Fruit fly (Drosophila melanogaster) whole organism, embryonic: ENCODE results near the gene CG5096.

Source experiments
- Atf6 ChIP-seq: fragments of 200-800 bp; sonication (Bioruptor generic); IDR thresholded peaks from 2 replicates; pipeline ENCODE4 v1.3.6; 2022; ENCODE audit warnings: missing biosample characterization, missing genetic modification characterization
- CG10209 ChIP-seq: fragments of 200-800 bp; sonication (Bioruptor generic); optimal IDR thresholded peaks from 3 replicates; lab custom pipeline; 2017; ENCODE audit warnings: missing biosample characterization, mild to moderate bottlenecking, missing genetic modification characterization, missing genetic modification reagents
- CG10654 ChIP-seq: fragments of 200-800 bp; sonication (Bioruptor generic); optimal IDR thresholded peaks from 2 replicates; lab custom pipeline; 2016; ENCODE audit warnings: missing biosample characterization, missing genetic modification characterization
- CG10959 ChIP-seq: fragments of 200-800 bp; sonication (Bioruptor generic); IDR thresholded peaks from 2 replicates; pipeline ENCODE4 v1.3.6; 2022; ENCODE audit warnings: missing biosample characterization, missing genetic modification characterization
- CG12299 ChIP-seq: fragments of 200-800 bp; sonication (Bioruptor generic); optimal IDR thresholded peaks from 2 replicates; lab custom pipeline; 2018; ENCODE audit warnings: missing biosample characterization, mild to moderate bottlenecking, missing genetic modification characterization
- CG13287 ChIP-seq: fragments of 200-800 bp; sonication (Bioruptor generic); IDR thresholded peaks from 2 replicates; pipeline ENCODE4 v1.3.6; 2022; ENCODE audit warnings: missing biosample characterization, missing genetic modification characterization; ENCODE audit not compliant: partially characterized antibody
- CG14667 ChIP-seq: fragments of 200-800 bp; sonication (Bioruptor generic); IDR thresholded peaks from 2 replicates; pipeline ENCODE4 v1.3.6; 2022; ENCODE audit warnings: missing biosample characterization, missing genetic modification characterization
- CG15696 ChIP-seq: fragments of 200-800 bp; sonication (Bioruptor generic); optimal IDR thresholded peaks from 2 replicates; lab custom pipeline; 2019; ENCODE audit warnings: missing biosample characterization, mild to moderate bottlenecking, missing genetic modification characterization, moderate library complexity
- CG18262 ChIP-seq: fragments of 200-800 bp; optimal IDR thresholded peaks from 3 replicates; lab custom pipeline; 2019; ENCODE audit warnings: missing biosample characterization, mild to moderate bottlenecking, missing genetic modification characterization, moderate library complexity
- CG30403 ChIP-seq: fragments of 200-800 bp; sonication (Bioruptor generic); optimal IDR thresholded peaks from 3 replicates; lab custom pipeline; 2016; ENCODE audit warnings: missing biosample characterization, missing genetic modification characterization
- CG30431 ChIP-seq: fragments of 200-800 bp; sonication (Bioruptor generic); optimal IDR thresholded peaks from 2 replicates; lab custom pipeline; 2017; ENCODE audit warnings: missing biosample characterization, missing genetic modification characterization
- CG3281 ChIP-seq: fragments of 200-800 bp; sonication (Bioruptor generic); optimal IDR thresholded peaks from 3 replicates; lab custom pipeline; 2017; ENCODE audit warnings: missing biosample characterization, mild to moderate bottlenecking, missing genetic modification characterization
- CG4360 ChIP-seq: fragments of 200-800 bp; sonication (Bioruptor generic); IDR thresholded peaks from 2 replicates; pipeline ENCODE4 v1.3.6; 2022; ENCODE audit warnings: missing biosample characterization, missing genetic modification characterization
- CG7963 ChIP-seq: fragments of 200-800 bp; sonication (Bioruptor generic); IDR thresholded peaks from 3 replicates; pipeline ENCODE4 v1.3.6; 2022; ENCODE audit warnings: missing biosample characterization, missing genetic modification characterization; ENCODE audit not compliant: partially characterized antibody
- CG8765 ChIP-seq: fragments of 200-800 bp; sonication (Bioruptor generic); IDR thresholded peaks from 2 replicates; pipeline ENCODE4 v1.3.6; 2022; ENCODE audit warnings: missing biosample characterization, missing genetic modification characterization
- Camta ChIP-seq: fragments of 200-800 bp; sonication (Bioruptor generic); optimal IDR thresholded peaks from 2 replicates; lab custom pipeline; 2016; ENCODE audit warnings: missing biosample characterization, missing genetic modification characterization
- CrebB ChIP-seq: fragments of 200-800 bp; sonication (Bioruptor generic); optimal IDR thresholded peaks from 3 replicates; lab custom pipeline; 2018; ENCODE audit warnings: missing biosample characterization, mild to moderate bottlenecking, missing genetic modification characterization
- E2f2 ChIP-seq: fragments of 200-800 bp; sonication (Bioruptor generic); IDR thresholded peaks from 2 replicates; pipeline ENCODE4 v1.3.6; 2022; ENCODE audit warnings: missing biosample characterization, missing genetic modification characterization
- HLH54F ChIP-seq: fragments of 200-800 bp; sonication (Bioruptor generic); optimal IDR thresholded peaks from 3 replicates; lab custom pipeline; 2016; ENCODE audit warnings: missing biosample characterization, missing genetic modification characterization
- Hmx ChIP-seq: fragments of 200-800 bp; sonication (Bioruptor generic); optimal IDR thresholded peaks from 2 replicates; lab custom pipeline; 2016; ENCODE audit warnings: missing biosample characterization, missing genetic modification characterization
- Hr78 ChIP-seq, 2 experiments: fragments of 200-800 bp in 1 of 2; fragments of >200 bp in 1 of 2; sonication (Bioruptor generic) in 1 of 2; optimal IDR thresholded peaks; 2 replicates each; lab custom pipeline; 2017 to 2019; ENCODE audit warnings: missing biosample characterization in 2 of 2, missing genetic modification characterization in 2 of 2, mild to moderate bottlenecking in 1 of 2, moderate library complexity in 1 of 2
- Max ChIP-seq: fragments of 200-800 bp; sonication (Bioruptor generic); optimal IDR thresholded peaks from 2 replicates; lab custom pipeline; 2016; ENCODE audit warnings: missing biosample characterization, mild to moderate bottlenecking, missing genetic modification characterization
- Med ChIP-seq: fragments of 200-800 bp; sonication (Bioruptor generic); peaks from one replicate; lab custom pipeline; 2016; ENCODE audit warnings: missing biosample characterization, missing genetic modification characterization, mild to moderate bottlenecking, inconsistent platforms, moderate library complexity
- NfI ChIP-seq: fragments of 200-800 bp; sonication (Bioruptor generic); optimal IDR thresholded peaks from 3 replicates; lab custom pipeline; 2018; ENCODE audit warnings: missing biosample characterization, mild to moderate bottlenecking, missing genetic modification characterization, moderate library complexity
- Sry-δ ChIP-seq: fragments of 200-800 bp; sonication (Bioruptor generic); optimal IDR thresholded peaks from 2 replicates; lab custom pipeline; 2016; ENCODE audit warnings: missing biosample characterization, missing genetic modification characterization
- Stat92E ChIP-seq, 3 experiments: fragments of >200 bp in 2 of 3; fragments of 200-800 bp in 1 of 3; sonication (Bioruptor generic) in 1 of 3; optimal IDR thresholded peaks; 2 replicates each; lab custom pipeline; 2017 to 2019; ENCODE audit warnings: missing biosample characterization in 3 of 3, missing genetic modification characterization in 3 of 3, mild to moderate bottlenecking in 1 of 3, moderate library complexity in 1 of 3
- Tbp ChIP-seq: fragments of >200 bp; optimal IDR thresholded peaks from 2 replicates; lab custom pipeline; 2018; ENCODE audit warnings: missing biosample characterization, missing genetic modification characterization
- al ChIP-seq: fragments of 200-800 bp; sonication (Bioruptor generic); IDR thresholded peaks from 2 replicates; pipeline ENCODE4 v1.3.6; 2022; ENCODE audit warnings: missing biosample characterization, missing genetic modification characterization
- danr ChIP-seq: fragments of 200-800 bp; sonication (Bioruptor generic); IDR thresholded peaks from 2 replicates; pipeline ENCODE4 v1.3.6; 2022; ENCODE audit warnings: missing biosample characterization, missing genetic modification characterization
- emc ChIP-seq: fragments of 200-800 bp; sonication (Bioruptor generic); optimal IDR thresholded peaks from 2 replicates; lab custom pipeline; 2016; ENCODE audit warnings: missing biosample characterization, missing genetic modification characterization
- eve ChIP-seq, 2 experiments: fragments of >200 bp; optimal IDR thresholded peaks; 2 replicates each; lab custom pipeline; 2017; ENCODE audit warnings: missing biosample characterization in 2 of 2, missing genetic modification characterization in 2 of 2
- gem ChIP-seq: fragments of 200-800 bp; sonication (Bioruptor generic); optimal IDR thresholded peaks from 2 replicates; lab custom pipeline; 2019; ENCODE audit warnings: missing biosample characterization, mild to moderate bottlenecking, missing genetic modification characterization, moderate library complexity
- gro ChIP-seq: fragments of 200-800 bp; sonication (Bioruptor generic); optimal IDR thresholded peaks from 2 replicates; lab custom pipeline; 2016; ENCODE audit warnings: missing biosample characterization, missing genetic modification characterization
- hkb ChIP-seq, 2 experiments: fragments of 200-800 bp in 1 of 2; fragments of >200 bp in 1 of 2; sonication (Bioruptor generic) in 1 of 2; IDR thresholded peaks in 1 of 2; optimal IDR thresholded peaks in 1 of 2; 2 replicates each; pipeline versions ENCODE4 v1.3.6 to Lab custom; 2017 to 2022; ENCODE audit warnings: missing biosample characterization in 1 of 2, missing genetic modification characterization in 1 of 2
- jigr1 ChIP-seq: fragments of 200-800 bp; sonication (Bioruptor generic); IDR thresholded peaks from 3 replicates; pipeline ENCODE4 v1.3.6; 2022; ENCODE audit warnings: missing biosample characterization, missing genetic modification characterization
- kay ChIP-seq: fragments of 200-800 bp; sonication (Bioruptor generic); optimal IDR thresholded peaks from 2 replicates; lab custom pipeline; 2016; ENCODE audit warnings: missing biosample characterization, missing genetic modification characterization
- klu ChIP-seq: fragments of 200-800 bp; sonication (Bioruptor generic); IDR thresholded peaks from 2 replicates; pipeline ENCODE4 v1.3.6; 2022; ENCODE audit warnings: missing biosample characterization, missing genetic modification characterization
- kni ChIP-seq: fragments of 200-800 bp; sonication (Bioruptor generic); optimal IDR thresholded peaks from 3 replicates; lab custom pipeline; 2017; ENCODE audit warnings: mild to moderate bottlenecking, missing biosample characterization, missing genetic modification reagents, missing genetic modification characterization
- knrl ChIP-seq: fragments of 200-800 bp; sonication (Bioruptor generic); IDR thresholded peaks from 3 replicates; pipeline ENCODE4 v1.3.6; 2022; ENCODE audit warnings: missing biosample characterization, missing genetic modification characterization; ENCODE audit not compliant: partially characterized antibody
- lilli ChIP-seq: fragments of 200-800 bp; sonication (Bioruptor generic); optimal IDR thresholded peaks from 3 replicates; lab custom pipeline; 2016; ENCODE audit warnings: missing biosample characterization, missing genetic modification characterization
- nom ChIP-seq: fragments of 200-800 bp; sonication (Bioruptor generic); optimal IDR thresholded peaks from 2 replicates; lab custom pipeline; 2017; ENCODE audit warnings: missing biosample characterization, missing genetic modification characterization, mild to moderate bottlenecking, moderate library complexity, missing genetic modification reagents
- pum ChIP-seq: fragments of 200-800 bp; sonication (Bioruptor generic); optimal IDR thresholded peaks from 2 replicates; lab custom pipeline; 2016; ENCODE audit warnings: missing biosample characterization, missing genetic modification characterization
- sd ChIP-seq: fragments of 200-800 bp; sonication (Bioruptor generic); optimal IDR thresholded peaks from 3 replicates; lab custom pipeline; 2018; ENCODE audit warnings: missing biosample characterization, mild to moderate bottlenecking, missing genetic modification characterization, moderate library complexity
- sens ChIP-seq: fragments of 200-800 bp; sonication (Bioruptor generic); peaks from one replicate; lab custom pipeline; 2016; ENCODE audit warnings: missing biosample characterization, missing genetic modification characterization
- sug ChIP-seq: fragments of 200-800 bp; optimal IDR thresholded peaks from 2 replicates; lab custom pipeline; 2019; ENCODE audit warnings: missing biosample characterization, mild to moderate bottlenecking, missing genetic modification characterization, moderate library complexity
- tio ChIP-seq: fragments of 200-800 bp; sonication (Bioruptor generic); optimal IDR thresholded peaks from 2 replicates; lab custom pipeline; 2017; ENCODE audit warnings: missing biosample characterization, missing genetic modification characterization, inconsistent platforms
- vvl ChIP-seq: fragments of 200-800 bp; sonication (Bioruptor generic); IDR thresholded peaks from 2 replicates; pipeline ENCODE4 v1.3.6; 2022; ENCODE audit warnings: missing biosample characterization, missing genetic modification characterization

Gene CG5096

DNA sequence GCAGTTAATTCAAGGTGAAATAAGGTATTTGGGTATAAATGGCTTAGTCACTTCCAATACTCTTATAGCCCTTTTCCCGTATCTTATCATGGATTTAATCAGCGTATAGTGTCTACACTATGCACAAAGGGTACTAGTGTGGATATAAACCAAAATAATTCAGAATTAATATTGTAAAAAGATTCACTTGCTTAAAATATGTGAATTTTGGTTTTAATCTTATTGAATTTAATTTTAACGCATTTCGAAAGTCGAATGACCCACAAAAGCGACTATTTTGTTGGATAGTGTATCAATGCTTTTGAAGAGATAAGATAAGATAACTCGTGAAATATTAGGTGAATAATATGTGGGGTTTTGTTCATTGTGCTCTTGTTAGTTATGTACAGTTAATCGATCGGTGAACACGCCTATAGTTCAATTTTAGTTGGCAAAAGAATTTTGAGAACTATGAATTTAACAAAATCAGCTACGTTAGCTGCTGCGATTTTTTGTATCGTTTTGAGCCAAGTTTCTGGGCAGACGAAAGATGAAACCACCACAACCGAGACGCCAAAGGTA lies at the start of gene CG5096 (continued):
- peak; percentile 74 for TF ChIP-seq E2f2 (GFP tag; lab: Robert Waterston, UW)
- peak; percentile 68 for TF ChIP-seq tio (GFP tag; lab: Kevin White, UChicago)
- peak in 1 of 2 experiments; percentile 78 for TF ChIP-seq eve (GFP tag; optimal IDR thresholded peaks at IDR 0.05; lab: Kevin White, UChicago)
- peak; percentile 62 for TF ChIP-seq CG4360 (GFP tag; lab: Robert Waterston, UW)
- TF ChIP-seq gro: peak; percentile 90
- TF ChIP-seq CG12299: peak; percentile 90
- peak; percentile 70 for TF ChIP-seq Max (GFP tag; lab: Kevin White, UChicago)
- peak; percentile 78 for TF ChIP-seq al (GFP tag; lab: Robert Waterston, UW)
- TF ChIP-seq CG7963: no peak
- peak; percentile 88 for TF ChIP-seq CG10209
- TF ChIP-seq CG30431 (GFP tag; lab: Kevin White, UChicago): peak; percentile 52
- no peak for TF ChIP-seq nom (GFP tag; lab: Kevin White, UChicago)
- TF ChIP-seq sd (tag; lab: Kevin White, UChicago): peak; percentile 91
- no peak for TF ChIP-seq Tbp (GFP tag; lab: Kevin White, UChicago)
- peak; percentile 89 for TF ChIP-seq NfI (GFP tag; lab: Kevin White, UChicago)
- 0 out of 3 replicates have a peak, but pooled peaks have one; percentile 47 for TF ChIP-seq jigr1 (GFP tag; lab: Robert Waterston, UW)
- peak; percentile 71 for TF ChIP-seq klu (GFP tag; lab: Robert Waterston, UW)
- TF ChIP-seq sug: peak; percentile 89
- peak; percentile 59 for TF ChIP-seq emc (GFP tag; lab: Kevin White, UChicago)
- peak; percentile 38 for TF ChIP-seq Sry-δ (GFP tag; lab: Kevin White, UChicago)
- no peak for TF ChIP-seq CG13287 (GFP tag; lab: Robert Waterston, UW)
- TF ChIP-seq Atf6 (GFP tag; lab: Robert Waterston, UW): peak; percentile 95
- peak; percentile 53 for TF ChIP-seq pum (GFP tag; lab: Kevin White, UChicago)
- TF ChIP-seq gem: peak; percentile 93
- TF ChIP-seq CG15696 (tag; lab: Kevin White, UChicago): peak; percentile 42
- TF ChIP-seq CG3281 (GFP tag; lab: Kevin White, UChicago): peak; percentile 92
- TF ChIP-seq Med (GFP tag; lab: Kevin White, UChicago): peak; percentile 97
- TF ChIP-seq vvl (GFP tag; lab: Robert Waterston, UW): peak; percentile 94
- TF ChIP-seq CG18262 (tag; lab: Kevin White, UChicago): peak; percentile 87
- peak; percentile 78 for TF ChIP-seq Camta (GFP tag; lab: Kevin White, UChicago)
- TF ChIP-seq Hr78 (GFP tag; optimal IDR thresholded peaks at IDR 0.05; lab: Kevin White, UChicago): no peak
- peak; percentile 67 for TF ChIP-seq CG10654 (GFP tag; lab: Kevin White, UChicago)
- no peak; the same call in 1 of the 2 replicates for TF ChIP-seq CG14667 (GFP tag; lab: Robert Waterston, UW)
- peak; percentile 89 for TF ChIP-seq CrebB (tag; lab: Kevin White, UChicago)
- peak; percentile 76 for TF ChIP-seq HLH54F (GFP tag; lab: Kevin White, UChicago)

DNA sequence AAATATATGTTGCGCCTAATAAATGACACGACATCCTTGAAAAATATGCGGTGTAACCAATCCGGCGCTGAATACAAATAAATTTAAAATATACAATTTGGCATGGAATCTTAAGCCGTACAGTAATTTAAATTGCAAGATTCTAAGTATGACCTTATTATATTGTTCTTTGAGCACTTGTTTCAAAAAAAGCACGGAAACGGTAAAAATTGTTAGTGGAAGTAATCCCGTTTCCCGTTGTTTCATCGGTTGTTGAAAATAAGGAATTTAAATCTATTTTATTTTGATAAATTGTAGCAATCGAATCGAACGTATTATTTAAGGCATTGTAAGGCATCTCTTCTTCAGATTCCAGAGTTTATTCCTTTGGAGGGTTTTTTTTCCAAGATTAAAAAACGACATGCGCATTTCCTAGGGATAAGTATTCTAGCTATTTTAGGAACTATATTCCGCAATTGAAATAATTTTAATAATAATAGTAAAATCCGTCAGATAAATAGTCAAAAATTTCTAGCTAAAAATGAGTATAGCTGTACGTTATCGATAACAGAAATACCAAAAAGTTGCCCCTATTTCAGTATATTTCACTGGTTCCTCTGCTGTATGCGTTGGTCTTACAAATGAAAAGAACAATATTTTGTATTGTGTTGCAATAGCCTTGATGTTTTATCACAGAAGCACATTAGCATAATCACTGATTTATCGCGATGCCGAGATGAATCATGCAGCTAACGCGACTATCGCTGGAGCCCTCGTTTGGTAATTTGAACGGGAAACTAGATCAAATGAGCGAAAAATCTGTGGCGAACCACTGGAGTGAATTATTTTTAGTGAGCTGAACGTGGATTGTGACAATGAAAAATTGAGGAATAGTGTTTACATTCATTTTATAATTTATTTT lies 48.7 kb upstream of the CG5096 start, which contains the start of gene GATAd:
TSS of gene GATAd (plus strand) at position 644 of the 901 bp plus-strand sequence.
- TF ChIP-seq knrl (GFP tag; lab: Robert Waterston, UW) (0 out of 3 replicates have a peak, but pooled peaks have one; percentile 37), Hmx (GFP tag; lab: Kevin White, UChicago) (no peak), CG30403 (GFP tag; lab: Kevin White, UChicago) (peak; percentile 27), lilli (GFP tag; lab: Kevin White, UChicago) (peak; percentile 16), Stat92E (GFP tag; optimal IDR thresholded peaks at IDR 0.05; lab: Kevin White, UChicago) (peak in 1 of 3 experiments; percentile 44), gem (peak; percentile 26), kni (GFP tag; lab: Kevin White, UChicago) (peak; percentile 99), sens (peak; percentile 67), kay (GFP tag; lab: Kevin White, UChicago) (peak; percentile 87), CG10959 (no peak), hkb (optimal IDR thresholded peaks at IDR 0.05; lab: Kevin White, UChicago) (no peak), hkb (GFP tag; IDR thresholded peaks at IDR 0.05; lab: Robert Waterston, UW) (no peak), CG8765 (GFP tag; lab: Robert Waterston, UW) (no peak), CG13287 (GFP tag; lab: Robert Waterston, UW) (peak; percentile 47; the same call in 1 of the 2 replicates), danr (no peak)
